Fruit fly (Drosophila melanogaster): ENCODE data around the gene yip2.

dm6 chr2L:9948520-9948858, 33.4 kb downstream of the yip2 start:
- TF ChIP-seq rn (GFP tag; IDR thresholded peaks at IDR 0.05) (no peak), CG12605 (GFP tag; IDR thresholded peaks at IDR 0.05) (no peak), CG32121 (GFP tag; IDR thresholded peaks at IDR 0.05) (no peak), CG9948 (tag; optimal IDR thresholded peaks at IDR 0.05) (no peak), Pif1B (GFP tag; optimal IDR thresholded peaks at IDR 0.05) (no peak), CG13204 (GFP tag; optimal IDR thresholded peaks at IDR 0.05) (no peak), D1 (tag; optimal IDR thresholded peaks at IDR 0.05) (no peak), CG8301 (tag; optimal IDR thresholded peaks at IDR 0.05) (no peak), EcR (GFP tag; optimal IDR thresholded peaks at IDR 0.05) (no peak), Snoo (tag; optimal IDR thresholded peaks at IDR 0.05) (no peak), Ets98B (GFP tag; IDR thresholded peaks at IDR 0.05) (no peak), CG17806 (tag; optimal IDR thresholded peaks at IDR 0.05) (no peak), fd96Ca (GFP tag; IDR thresholded peaks at IDR 0.05) (no peak)
